Worm (Caenorhabditis elegans) whole organism, late embryonic: ENCODE results near the gene cdc-73.

Source experiments
- ama-1 ChIP-seq: fragments of 150-350 bp; optimal IDR thresholded peaks from 2 replicates; lab custom pipeline; 2014
- ceh-45 ChIP-seq: fragments of 200-800 bp; sonication (Bioruptor generic); IDR thresholded peaks from 2 replicates; pipeline ENCODE4 v1.3.6; 2022; ENCODE audit warnings: missing genetic modification reagents, missing genetic modification characterization, missing compliant biosample characterization
- eyg-1 ChIP-seq: sonication (generic microtip); optimal IDR thresholded peaks from 2 replicates; lab custom pipeline; 2016; ENCODE audit warnings: missing genotype, missing genetic modification characterization, missing compliant biosample characterization
- lim-6 ChIP-seq: sonication (generic microtip); optimal IDR thresholded peaks from 2 replicates; lab custom pipeline; 2016; ENCODE audit warnings: missing genetic modification characterization, missing compliant biosample characterization
- npax-4 ChIP-seq: sonication (generic microtip); optimal IDR thresholded peaks from 2 replicates; lab custom pipeline; 2016; ENCODE audit warnings: missing genetic modification characterization, missing compliant biosample characterization
- pha-4 ChIP-seq: fragments of 150-350 bp; optimal IDR thresholded peaks from 2 replicates; lab custom pipeline; 2018; ENCODE audit warnings: missing biosample characterization, missing genetic modification reagents, missing genetic modification characterization
- pqm-1 ChIP-seq: sonication (generic microtip); optimal IDR thresholded peaks from 2 replicates; lab custom pipeline; 2016; ENCODE audit warnings: missing genetic modification characterization, missing compliant biosample characterization
- rnt-1 ChIP-seq: sonication (generic microtip); optimal IDR thresholded peaks from 2 replicates; lab custom pipeline; 2016; ENCODE audit warnings: missing genetic modification characterization, missing compliant biosample characterization
- sox-4 ChIP-seq: sonication (generic microtip); optimal IDR thresholded peaks from 2 replicates; lab custom pipeline; 2017; ENCODE audit warnings: mild to moderate bottlenecking, missing genetic modification characterization, inconsistent platforms, missing compliant biosample characterization

- TF ChIP-seq lim-6 (no peak), ceh-45 (GFP tag; lab: Robert Waterston, UW) (no peak), ama-1 (lab: Kevin White, UChicago) (no peak), eyg-1 (no peak), sox-4 (no peak), rnt-1 (no peak), npax-4 (tag; lab: Kevin White, UChicago) (no peak), pha-4 (no peak), pqm-1 (tag; lab: Kevin White, UChicago) (no peak)
Observed at ce11 chrIV:4068480-4068879, 26.1 kb downstream of the cdc-73 start, which contains the start of gene fbxb-55.
